Worm (Caenorhabditis elegans) whole organism, L4 larva: ENCODE measurements around the gene F59A1.12.

Source experiments
- F10B5.3 ChIP-seq: sonication (generic microtip); optimal IDR thresholded peaks from 2 replicates; lab custom pipeline; 2016; ENCODE audit warnings: mild to moderate bottlenecking, missing genetic modification characterization, missing compliant biosample characterization
- F37D6.2 ChIP-seq: sonication (generic microtip); optimal IDR thresholded peaks from 2 replicates; lab custom pipeline; 2016; ENCODE audit warnings: mild to moderate bottlenecking, missing genetic modification characterization, missing compliant biosample characterization
- F44E2.7 ChIP-seq: fragments of 200-800 bp; sonication (Bioruptor generic); IDR thresholded peaks from 2 replicates; pipeline ENCODE4 v2.1.2; 2022; ENCODE audit warnings: missing genetic modification characterization, missing compliant biosample characterization
- R02D3.7 ChIP-seq: fragments of 150-350 bp; sonication (generic microtip); optimal IDR thresholded peaks from 3 replicates; lab custom pipeline; 2014; ENCODE audit warnings: missing biosample characterization, missing genetic modification characterization
- Y105C5A.15 ChIP-seq: fragments of 200-800 bp; sonication (Bioruptor generic); IDR thresholded peaks from 2 replicates; pipeline ENCODE4 v1.3.6; 2022; ENCODE audit warnings: missing genetic modification characterization, missing compliant biosample characterization
- Y48G9A.11 ChIP-seq: fragments of 200-800 bp; sonication (Bioruptor generic); IDR thresholded peaks from 2 replicates; pipeline ENCODE4 v1.3.6; 2022; ENCODE audit warnings: missing genetic modification reagents, missing genetic modification characterization, missing compliant biosample characterization
- ZK337.2 ChIP-seq: fragments of 200-800 bp; sonication (Bioruptor generic); IDR thresholded peaks from 2 replicates; pipeline ENCODE4 v1.3.6; 2022; ENCODE audit warnings: missing genetic modification reagents, missing genetic modification characterization, missing compliant biosample characterization
- ZK546.5 ChIP-seq, 2 experiments: sonication (generic microtip); optimal IDR thresholded peaks; 2 replicates each; lab custom pipeline; 2017; ENCODE audit warnings: missing biosample characterization in 2 of 2, missing genetic modification characterization in 2 of 2
- arid-1 ChIP-seq: fragments of 200-800 bp; sonication (Bioruptor generic); conservative IDR thresholded peaks from 2 replicates; pipeline ENCODE4 v1.3.6; 2022; ENCODE audit warnings: missing genetic modification reagents, missing genetic modification characterization, missing compliant biosample characterization
- attf-4 ChIP-seq: sonication (generic microtip); optimal IDR thresholded peaks from 3 replicates; lab custom pipeline; 2017; ENCODE audit warnings: missing biosample characterization, missing genetic modification characterization
- ceh-28 ChIP-seq: fragments of 150-350 bp; optimal IDR thresholded peaks from 2 replicates; lab custom pipeline; 2014; ENCODE audit warnings: missing biosample characterization, missing genetic modification reagents, missing genetic modification characterization
- ceh-32 ChIP-seq: sonication (generic microtip); optimal IDR thresholded peaks from 2 replicates; lab custom pipeline; 2016; ENCODE audit warnings: mild to moderate bottlenecking, missing genetic modification characterization, missing compliant biosample characterization; ENCODE audit not compliant: poor library complexity
- ces-1 ChIP-seq: fragments of 150-350 bp; sonication (generic microtip); optimal IDR thresholded peaks from 4 replicates; lab custom pipeline; 2014; ENCODE audit warnings: missing biosample characterization, missing genetic modification reagents, missing genetic modification characterization
- cey-2 ChIP-seq: sonication (generic microtip); optimal IDR thresholded peaks from 3 replicates; lab custom pipeline; 2017; ENCODE audit warnings: missing genetic modification characterization, mild to moderate bottlenecking, missing compliant biosample characterization, antibody characterized with exemption, borderline replicate concordance; ENCODE audit not compliant: insufficient read depth
- dmd-6 ChIP-seq: fragments of 200-800 bp; sonication (Bioruptor generic); IDR thresholded peaks from 2 replicates; pipeline ENCODE4 v1.3.6; 2022; ENCODE audit warnings: missing genetic modification reagents, missing genetic modification characterization, missing compliant biosample characterization
- dpl-1 ChIP-seq: fragments of 150-350 bp; optimal IDR thresholded peaks from 2 replicates; lab custom pipeline; 2014; ENCODE audit warnings: missing biosample characterization, missing genetic modification reagents, missing genetic modification characterization
- duxl-1 ChIP-seq: sonication (generic microtip); optimal IDR thresholded peaks from 2 replicates; lab custom pipeline; 2016; ENCODE audit warnings: mild to moderate bottlenecking, missing genetic modification characterization, moderate library complexity, missing compliant biosample characterization; ENCODE audit not compliant: poor library complexity
- fkh-10 ChIP-seq: fragments of 150-350 bp; optimal IDR thresholded peaks from 2 replicates; lab custom pipeline; 2014; ENCODE audit warnings: missing biosample characterization, missing genetic modification reagents, missing genetic modification characterization
- fos-1 ChIP-seq: fragments of 150-350 bp; optimal IDR thresholded peaks from 2 replicates; lab custom pipeline; 2014; ENCODE audit warnings: missing biosample characterization, missing genetic modification characterization
- hlh-11 ChIP-seq: fragments of 200-800 bp; sonication (Bioruptor generic); optimal IDR thresholded peaks from 2 replicates; lab custom pipeline; 2018; ENCODE audit warnings: mild to moderate bottlenecking, missing genetic modification characterization, missing compliant biosample characterization
- jun-1 ChIP-seq: fragments of 150-350 bp; optimal IDR thresholded peaks from 2 replicates; lab custom pipeline; 2014; ENCODE audit warnings: missing biosample characterization, missing genetic modification reagents, missing genetic modification characterization
- lim-7 ChIP-seq: fragments of 200-800 bp; sonication (Bioruptor generic); IDR thresholded peaks from 2 replicates; pipeline ENCODE4 v1.3.6; 2022; ENCODE audit warnings: missing genetic modification characterization, missing compliant biosample characterization
- lin-1 ChIP-seq: fragments of 200-800 bp; sonication (Bioruptor generic); IDR thresholded peaks from 2 replicates; pipeline ENCODE4 v1.3.6; 2022; ENCODE audit warnings: missing genetic modification reagents, missing genetic modification characterization, missing compliant biosample characterization
- lin-13 ChIP-seq: fragments of 150-350 bp; optimal IDR thresholded peaks from 2 replicates; lab custom pipeline; 2014; ENCODE audit warnings: missing biosample characterization, missing genetic modification reagents, missing genetic modification characterization
- lin-38 ChIP-seq: fragments of 200-800 bp; sonication (Bioruptor generic); IDR thresholded peaks from 2 replicates; pipeline ENCODE4 v1.3.6; 2022; ENCODE audit warnings: missing genetic modification reagents, missing genetic modification characterization, missing compliant biosample characterization
- lin-39 ChIP-seq: fragments of 150-350 bp; optimal IDR thresholded peaks from 2 replicates; lab custom pipeline; 2014; ENCODE audit warnings: missing biosample characterization, missing genetic modification reagents, missing genetic modification characterization
- madf-5 ChIP-seq, 2 experiments: fragments of 200-800 bp; sonication (Bioruptor generic); IDR thresholded peaks; 2 replicates each; pipeline ENCODE4 v1.3.6; 2022; ENCODE audit warnings: missing compliant biosample characterization in 2 of 2, missing genetic modification characterization in 2 of 2
- mdl-1 ChIP-seq, 2 experiments: fragments of 150-350 bp in 1 of 2; sonication (generic microtip) in 1 of 2; optimal IDR thresholded peaks; 2 replicates each; lab custom pipeline; 2014 to 2017; ENCODE audit warnings: missing biosample characterization in 2 of 2, missing genetic modification characterization in 2 of 2
- mdt-29 ChIP-seq: fragments of 200-800 bp; sonication (Bioruptor generic); IDR thresholded peaks from 2 replicates; pipeline ENCODE4 v1.3.6; 2022; ENCODE audit warnings: missing genetic modification reagents, missing genetic modification characterization, missing compliant biosample characterization
- mep-1 ChIP-seq: fragments of 150-350 bp; sonication (generic microtip); optimal IDR thresholded peaks from 3 replicates; lab custom pipeline; 2014; ENCODE audit warnings: missing biosample characterization, missing genetic modification characterization
- mes-2 ChIP-seq: sonication (generic microtip); optimal IDR thresholded peaks from 2 replicates; lab custom pipeline; 2016; ENCODE audit warnings: missing genotype, mild to moderate bottlenecking, missing genetic modification characterization, missing compliant biosample characterization; ENCODE audit not compliant: poor library complexity, severe bottlenecking
- mxl-3 ChIP-seq: fragments of 200-800 bp; sonication (Bioruptor generic); optimal IDR thresholded peaks from 2 replicates; lab custom pipeline; 2018; ENCODE audit warnings: mild to moderate bottlenecking, missing genetic modification characterization, missing compliant biosample characterization
- nhr-10 ChIP-seq: fragments of 150-350 bp; optimal IDR thresholded peaks from 2 replicates; lab custom pipeline; 2014; ENCODE audit warnings: missing biosample characterization, missing genetic modification characterization
- nhr-111 ChIP-seq: fragments of 200-800 bp; sonication (Bioruptor generic); optimal IDR thresholded peaks from 2 replicates; lab custom pipeline; 2018; ENCODE audit warnings: mild to moderate bottlenecking, missing genetic modification characterization, missing compliant biosample characterization
- nhr-237 ChIP-seq: sonication (generic microtip); optimal IDR thresholded peaks from 2 replicates; lab custom pipeline; 2017; ENCODE audit warnings: missing biosample characterization, missing genetic modification characterization
- nhr-25 ChIP-seq: sonication (generic microtip); optimal IDR thresholded peaks from 2 replicates; lab custom pipeline; 2017; ENCODE audit warnings: missing genetic modification characterization, mild to moderate bottlenecking, missing compliant biosample characterization, antibody characterized with exemption, moderate library complexity, borderline replicate concordance; ENCODE audit not compliant: insufficient read depth
- nhr-28 ChIP-seq: fragments of 150-350 bp; optimal IDR thresholded peaks from 2 replicates; lab custom pipeline; 2014; ENCODE audit warnings: missing biosample characterization, missing genetic modification characterization
- nhr-76 ChIP-seq: fragments of 150-350 bp; optimal IDR thresholded peaks from 2 replicates; lab custom pipeline; 2014; ENCODE audit warnings: missing biosample characterization, missing genetic modification characterization
- nhr-77 ChIP-seq: fragments of 150-350 bp; optimal IDR thresholded peaks from 2 replicates; lab custom pipeline; 2014; ENCODE audit warnings: missing biosample characterization, missing genetic modification characterization
- php-3 ChIP-seq: fragments of 200-800 bp; sonication (Bioruptor generic); IDR thresholded peaks from 2 replicates; pipeline ENCODE4 v1.3.6; 2022; ENCODE audit warnings: missing genetic modification reagents, missing genetic modification characterization, missing compliant biosample characterization
- pqm-1 ChIP-seq: sonication (generic microtip); optimal IDR thresholded peaks from 2 replicates; lab custom pipeline; 2017; ENCODE audit warnings: missing biosample characterization, missing genetic modification characterization
- snpc-1.2 ChIP-seq: fragments of 200-800 bp; sonication (Bioruptor generic); IDR thresholded peaks from 2 replicates; pipeline ENCODE4 v1.3.6; 2022; ENCODE audit warnings: missing genetic modification reagents, missing genetic modification characterization, missing compliant biosample characterization
- tra-1 ChIP-seq: fragments of 200-800 bp; sonication (Bioruptor generic); IDR thresholded peaks from 2 replicates; pipeline ENCODE4 v1.3.6; 2022; ENCODE audit warnings: missing genetic modification reagents, missing genetic modification characterization, missing compliant biosample characterization
- unc-130 ChIP-seq: sonication (generic microtip); optimal IDR thresholded peaks from 2 replicates; lab custom pipeline; 2016; ENCODE audit warnings: missing genetic modification reagents, missing genetic modification characterization, missing compliant biosample characterization
- unc-39 ChIP-seq: sonication (generic microtip); optimal IDR thresholded peaks from 2 replicates; lab custom pipeline; 2017; ENCODE audit warnings: missing biosample characterization, missing genetic modification characterization
- unc-62 ChIP-seq, 3 experiments: fragments of 150-350 bp in 1 of 3; sonication (generic microtip); optimal IDR thresholded peaks in 2 of 3; peaks in 1 of 3; 1 replicate in 1 of 3; 2 replicates in 2 of 3; lab custom pipeline; 2014 to 2017; ENCODE audit warnings: missing biosample characterization in 3 of 3, missing genetic modification characterization in 3 of 3, missing genetic modification reagents in 3 of 3, missing genotype in 1 of 3
- zfp-3 ChIP-seq: fragments of 200-800 bp; sonication (Bioruptor generic); conservative IDR thresholded peaks from 2 replicates; pipeline ENCODE4 v1.3.6; 2022; ENCODE audit warnings: missing genetic modification reagents, missing genetic modification characterization, missing compliant biosample characterization
- ztf-11 ChIP-seq: fragments of 150-350 bp; optimal IDR thresholded peaks from 2 replicates; lab custom pipeline; 2014; ENCODE audit warnings: missing biosample characterization, missing genetic modification characterization

F59A1.12 gene

DNA sequence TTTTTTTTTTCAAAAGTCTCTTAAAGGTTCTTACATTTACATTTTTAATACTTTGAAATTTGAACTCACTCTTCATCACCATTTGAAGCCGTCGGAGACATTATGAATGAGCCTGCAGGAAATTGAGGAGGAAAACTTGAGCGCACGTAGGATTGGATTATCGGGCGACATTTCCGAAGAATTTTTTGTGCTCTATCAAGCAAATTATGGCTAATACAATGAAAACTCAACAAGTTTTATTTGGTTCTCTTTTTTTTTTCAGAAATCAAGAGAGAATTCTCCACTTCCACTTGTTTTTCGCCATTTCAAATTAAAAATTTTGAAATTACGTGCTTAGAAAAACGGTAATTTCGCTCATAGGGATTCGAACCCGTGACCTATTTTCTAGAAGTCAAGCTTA, at the start of gene F59A1.12:
F59A1.12 (minus strand) TSS at position 101 of the 400 bp plus-strand sequence.
- TF ChIP-seq lin-38 (GFP tag; lab: Robert Waterston, UW) (no peak), mep-1 (tag; lab: Kevin White, UChicago) (no peak), Y105C5A.15 (GFP tag; lab: Robert Waterston, UW) (no peak), ztf-11 (no peak), fos-1 (tag; lab: Kevin White, UChicago) (no peak), madf-5 (GFP tag; IDR thresholded peaks at IDR 0.05; lab: Robert Waterston, UW) (no peak), nhr-76 (tag; lab: Kevin White, UChicago) (no peak), nhr-77 (no peak), R02D3.7 (tag; lab: Kevin White, UChicago) (no peak), ceh-32 (tag; lab: Kevin White, UChicago) (no peak), F44E2.7 (GFP tag; lab: Robert Waterston, UW) (no peak), dmd-6 (no peak), nhr-111 (no peak), unc-130 (GFP tag; lab: Kevin White, UChicago) (no peak), ZK337.2 (no peak), mxl-3 (GFP tag; lab: Kevin White, UChicago) (no peak)
- TF ChIP-seq, all 104 proteins: peak for 0

DNA sequence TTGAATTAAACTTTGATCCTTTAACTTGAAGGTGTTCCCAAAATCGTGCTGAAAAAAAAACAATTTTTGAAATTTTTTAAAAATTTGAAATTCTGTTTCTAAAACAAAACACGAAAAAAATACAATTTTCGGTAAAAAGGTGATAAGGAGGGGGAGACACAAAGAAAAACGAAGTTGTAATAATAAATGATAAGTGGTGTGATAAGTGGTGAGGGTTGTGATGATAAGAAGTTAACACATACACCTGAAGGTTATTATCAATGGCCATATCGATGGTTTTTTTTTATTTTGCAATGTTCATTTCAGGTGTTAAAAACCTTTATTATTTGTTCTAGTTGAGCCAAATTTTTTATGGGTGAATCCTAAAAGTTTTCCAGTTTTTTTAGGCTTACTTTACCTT, 46.8 kb upstream of the F59A1.12 start, which contains the start of gene twk-33:
twk-33 (minus strand) TSS at position 48 of the 400 bp plus-strand sequence.
- TF ChIP-seq nhr-25 (tag; lab: Kevin White, UChicago) = no peak
- TF ChIP-seq lim-7 (GFP tag; lab: Robert Waterston, UW) = no peak
- no peak for TF ChIP-seq mep-1 (tag; lab: Kevin White, UChicago)
- no peak for TF ChIP-seq jun-1 (tag; lab: Kevin White, UChicago)
- TF ChIP-seq Y48G9A.11 (GFP tag; lab: Robert Waterston, UW) = no peak
- TF ChIP-seq php-3 (GFP tag; lab: Robert Waterston, UW) = peak; percentile 61; the same call in 1 of the 2 replicates
- TF ChIP-seq lin-1 = peak; percentile 33; the same call in 1 of the 2 replicates
- no peak for TF ChIP-seq R02D3.7 (tag; lab: Kevin White, UChicago)
- TF ChIP-seq ceh-28 = no peak
- no peak for TF ChIP-seq snpc-1.2 (GFP tag; lab: Robert Waterston, UW)
- no peak for TF ChIP-seq nhr-237 (tag; lab: Kevin White, UChicago)
- TF ChIP-seq tra-1 (GFP tag; lab: Robert Waterston, UW) = peak; percentile 68; the same call in 1 of the 2 replicates
- peak; percentile 83 for TF ChIP-seq dmd-6
- no peak for TF ChIP-seq fos-1 (tag; lab: Kevin White, UChicago)
- no peak for TF ChIP-seq nhr-10 (tag; lab: Kevin White, UChicago)
- TF ChIP-seq F10B5.3 (tag; lab: Kevin White, UChicago) = no peak
- peak; percentile 91 for TF ChIP-seq nhr-28 (tag; lab: Kevin White, UChicago)
- no peak for TF ChIP-seq fkh-10 (GFP tag; lab: Kevin White, UChicago)
- peak; percentile 44 for TF ChIP-seq nhr-77
- TF ChIP-seq cey-2 (tag; lab: Kevin White, UChicago) = peak; percentile 14
- TF ChIP-seq F44E2.7 (GFP tag; lab: Robert Waterston, UW) = no peak
- no peak for TF ChIP-seq mdl-1 (tag; optimal IDR thresholded peaks at IDR 0.05; lab: Kevin White, UChicago)
- no peak for TF ChIP-seq attf-4 (tag; lab: Kevin White, UChicago)
- no peak for TF ChIP-seq lin-39 (tag; lab: Kevin White, UChicago)
- no peak for TF ChIP-seq duxl-1 (tag; lab: Kevin White, UChicago)
- no peak for TF ChIP-seq F37D6.2 (tag; lab: Kevin White, UChicago)
- no peak for TF ChIP-seq unc-130 (GFP tag; lab: Kevin White, UChicago)
- no peak for TF ChIP-seq nhr-76 (tag; lab: Kevin White, UChicago)
- no peak for TF ChIP-seq lin-13
- TF ChIP-seq dpl-1 (GFP tag; lab: Kevin White, UChicago) = no peak
- no peak for TF ChIP-seq unc-62 (GFP tag; optimal IDR thresholded peaks at IDR 0.05 in 1 of 2; lab: Kevin White, UChicago)
- TF ChIP-seq unc-62 (tag; optimal IDR thresholded peaks at IDR 0.05; lab: Kevin White, UChicago) = no peak
- no peak for TF ChIP-seq ZK546.5 (tag; optimal IDR thresholded peaks at IDR 0.05; lab: Kevin White, UChicago)
- no peak for TF ChIP-seq arid-1 (GFP tag; lab: Robert Waterston, UW)
- no peak for TF ChIP-seq unc-39 (tag; lab: Kevin White, UChicago)
- no peak for TF ChIP-seq mes-2 (tag; lab: Kevin White, UChicago)
- no peak for TF ChIP-seq ces-1 (GFP tag; lab: Kevin White, UChicago)
- TF ChIP-seq mxl-3 (GFP tag; lab: Kevin White, UChicago) = no peak
- TF ChIP-seq hlh-11 (tag; lab: Kevin White, UChicago) = peak; percentile 62
- no peak for TF ChIP-seq zfp-3
- no peak for TF ChIP-seq mdt-29 (GFP tag; lab: Robert Waterston, UW)
- TF ChIP-seq pqm-1 (tag; lab: Kevin White, UChicago) = peak; percentile 99
